Fruit fly (Drosophila melanogaster) whole organism, adult: ENCODE data around the gene TwdlY.

Experiments used
- CG11617 ChIP-seq: fragments of 200-800 bp; sonication (Bioruptor generic); optimal IDR thresholded peaks from 2 replicates; lab custom pipeline; 2017; ENCODE audit warnings: mild to moderate bottlenecking, missing biosample characterization, missing genetic modification reagents, missing genetic modification characterization
- CG12768 ChIP-seq: fragments of 200-800 bp; sonication (Bioruptor generic); optimal IDR thresholded peaks from 2 replicates; lab custom pipeline; 2017; ENCODE audit warnings: missing biosample characterization, missing genetic modification characterization, mild to moderate bottlenecking, moderate library complexity, missing genetic modification reagents
- CG14711 ChIP-seq: fragments of 200-800 bp; sonication (Bioruptor generic); optimal IDR thresholded peaks from 2 replicates; lab custom pipeline; 2018; ENCODE audit warnings: missing biosample characterization, mild to moderate bottlenecking, missing genetic modification characterization, moderate library complexity
- CG1620 ChIP-seq: fragments of 200-800 bp; sonication (Bioruptor generic); optimal IDR thresholded peaks from 2 replicates; lab custom pipeline; 2016; ENCODE audit warnings: missing biosample characterization, missing genetic modification characterization
- CG33017 ChIP-seq: fragments of 200-800 bp; sonication (Bioruptor generic); optimal IDR thresholded peaks from 2 replicates; lab custom pipeline; 2018; ENCODE audit warnings: missing biosample characterization, mild to moderate bottlenecking, missing genetic modification characterization, moderate library complexity
- CG5204 ChIP-seq: fragments of 200-800 bp; sonication (Bioruptor generic); optimal IDR thresholded peaks from 2 replicates; lab custom pipeline; 2016; ENCODE audit warnings: missing biosample characterization, missing genetic modification characterization
- CG7045 ChIP-seq: fragments of 200-800 bp; sonication (Bioruptor generic); optimal IDR thresholded peaks from 2 replicates; lab custom pipeline; 2017; ENCODE audit warnings: missing biosample characterization, mild to moderate bottlenecking, missing genetic modification characterization
- CG7101 ChIP-seq: fragments of 200-800 bp; sonication (Bioruptor generic); optimal IDR thresholded peaks from 2 replicates; lab custom pipeline; 2018; ENCODE audit warnings: missing biosample characterization, mild to moderate bottlenecking, missing genetic modification characterization, moderate library complexity
- Clk ChIP-seq: fragments of 200-800 bp; sonication (Bioruptor generic); optimal IDR thresholded peaks from 2 replicates; lab custom pipeline; 2017; ENCODE audit warnings: missing biosample characterization, missing genetic modification characterization
- Crg-1 ChIP-seq: fragments of 200-800 bp; sonication (Bioruptor generic); optimal IDR thresholded peaks from 2 replicates; lab custom pipeline; 2016; ENCODE audit warnings: missing biosample characterization, missing genetic modification characterization
- Hr96 ChIP-seq: fragments of 200-800 bp; sonication (Bioruptor generic); optimal IDR thresholded peaks from 2 replicates; lab custom pipeline; 2016; ENCODE audit warnings: missing biosample characterization, missing genetic modification characterization
- Mnt ChIP-seq: fragments of 200-800 bp; sonication (Bioruptor generic); optimal IDR thresholded peaks from 2 replicates; lab custom pipeline; 2016; ENCODE audit warnings: missing biosample characterization, mild to moderate bottlenecking, missing genetic modification characterization
- bab1 ChIP-seq: fragments of 200-800 bp; sonication (Bioruptor generic); optimal IDR thresholded peaks from 3 replicates; lab custom pipeline; 2019; ENCODE audit warnings: missing biosample characterization, mild to moderate bottlenecking, missing genetic modification characterization, moderate library complexity
- cic ChIP-seq: fragments of 200-800 bp; sonication (Bioruptor generic); optimal IDR thresholded peaks from 2 replicates; lab custom pipeline; 2017; ENCODE audit warnings: missing biosample characterization, mild to moderate bottlenecking, missing genetic modification characterization, moderate library complexity
- cnc ChIP-seq, 2 experiments: fragments of >200 bp; optimal IDR thresholded peaks; 2 replicates each; lab custom pipeline; 2017
- kay ChIP-seq: fragments of 200-800 bp; sonication (Bioruptor generic); peaks from one replicate; lab custom pipeline; 2016; ENCODE audit warnings: missing biosample characterization, missing genetic modification characterization, borderline replicate concordance
- ovo ChIP-seq: fragments of 200-800 bp; sonication (Bioruptor generic); optimal IDR thresholded peaks from 2 replicates; lab custom pipeline; 2016; ENCODE audit warnings: missing biosample characterization, missing genetic modification characterization
- pad ChIP-seq: fragments of 200-800 bp; sonication (Bioruptor generic); optimal IDR thresholded peaks from 3 replicates; lab custom pipeline; 2017; ENCODE audit warnings: missing biosample characterization, missing genetic modification characterization, mild to moderate bottlenecking, moderate library complexity, missing genetic modification reagents
- tj ChIP-seq: fragments of 200-800 bp; sonication (Bioruptor generic); optimal IDR thresholded peaks from 3 replicates; lab custom pipeline; 2017; ENCODE audit warnings: missing biosample characterization, mild to moderate bottlenecking, missing genetic modification characterization, moderate library complexity
- toe ChIP-seq: fragments of 200-800 bp; sonication (Bioruptor generic); optimal IDR thresholded peaks from 2 replicates; lab custom pipeline; 2016; ENCODE audit warnings: missing biosample characterization, missing genetic modification characterization

Gene TwdlY

dm6 chrX:16734647-16735046 is at the start of gene TwdlY:
TSS of gene TwdlY (plus strand) at chrX:16734947.
- TF ChIP-seq CG11617 (GFP tag; lab: Kevin White, UChicago) (no peak), CG14711 (tag; lab: Kevin White, UChicago) (no peak), CG1620 (no peak), Clk (GFP tag; lab: Kevin White, UChicago) (no peak), CG12768 (GFP tag; lab: Kevin White, UChicago) (no peak), Mnt (GFP tag; lab: Kevin White, UChicago) (no peak), tj (GFP tag; lab: Kevin White, UChicago) (no peak), ovo (GFP tag; lab: Kevin White, UChicago) (no peak), bab1 (GFP tag; lab: Kevin White, UChicago) (no peak), Crg-1 (GFP tag; lab: Kevin White, UChicago) (no peak), CG5204 (GFP tag; lab: Kevin White, UChicago) (no peak), cic (GFP tag; lab: Kevin White, UChicago) (no peak), CG7101 (tag; lab: Kevin White, UChicago) (no peak), toe (GFP tag; lab: Kevin White, UChicago) (no peak), Hr96 (no peak), kay (GFP tag; lab: Kevin White, UChicago) (no peak)

- TF ChIP-seq ovo (GFP tag; lab: Kevin White, UChicago) (no peak), toe (GFP tag; lab: Kevin White, UChicago) (peak; percentile 25), Clk (GFP tag; lab: Kevin White, UChicago) (no peak), Mnt (GFP tag; lab: Kevin White, UChicago) (no peak)
Measured at dm6 chrX:16687400-16688105, 47.2 kb upstream of the TwdlY start.

dm6 chrX:16688106-16688459 is 46.7 kb upstream of the TwdlY start:
- no peak for TF ChIP-seq CG33017 (tag; lab: Kevin White, UChicago)
- TF ChIP-seq CG11617 (GFP tag; lab: Kevin White, UChicago), result no peak
- no peak for TF ChIP-seq kay (GFP tag; lab: Kevin White, UChicago)
- no peak for TF ChIP-seq Crg-1 (GFP tag; lab: Kevin White, UChicago)
- no peak for TF ChIP-seq CG14711 (tag; lab: Kevin White, UChicago)
- no peak for TF ChIP-seq bab1 (GFP tag; lab: Kevin White, UChicago)
- TF ChIP-seq pad (GFP tag; lab: Kevin White, UChicago), result no peak
- no peak for TF ChIP-seq Clk (GFP tag; lab: Kevin White, UChicago)
- no peak for TF ChIP-seq CG7101 (tag; lab: Kevin White, UChicago)
- TF ChIP-seq cnc (optimal IDR thresholded peaks at IDR 0.05; lab: Kevin White, UChicago), result no peak
- TF ChIP-seq Hr96, result no peak
- TF ChIP-seq ovo (GFP tag; lab: Kevin White, UChicago), result no peak
- TF ChIP-seq tj (GFP tag; lab: Kevin White, UChicago), result no peak
- TF ChIP-seq CG7045 (GFP tag; lab: Kevin White, UChicago), result no peak
- TF ChIP-seq toe (GFP tag; lab: Kevin White, UChicago), result no peak
- no peak for TF ChIP-seq cic (GFP tag; lab: Kevin White, UChicago)
- no peak for TF ChIP-seq Mnt (GFP tag; lab: Kevin White, UChicago)
- no peak for TF ChIP-seq CG12768 (GFP tag; lab: Kevin White, UChicago)
- TF ChIP-seq CG5204 (GFP tag; lab: Kevin White, UChicago), result no peak
- TF ChIP-seq CG1620, result no peak

dm6 chrX:16689339-16689738 is 45.4 kb upstream of the TwdlY start:
- TF ChIP-seq CG7045 (GFP tag; lab: Kevin White, UChicago) (no peak), tj (GFP tag; lab: Kevin White, UChicago) (peak; percentile 56)

- TF ChIP-seq cic (GFP tag; lab: Kevin White, UChicago) (no peak), Hr96 (no peak)
Measured at dm6 chrX:16689966-16690365, 44.8 kb upstream of the TwdlY start.

- TF ChIP-seq Hr96, result no peak
- no peak for TF ChIP-seq CG14711 (tag; lab: Kevin White, UChicago)
- no peak for TF ChIP-seq CG7045 (GFP tag; lab: Kevin White, UChicago)
- no peak for TF ChIP-seq kay (GFP tag; lab: Kevin White, UChicago)
Measured at dm6 chrX:16690499-16690898, 44.2 kb upstream of the TwdlY start.

- TF ChIP-seq CG1620, result no peak
- peak; percentile 42 for TF ChIP-seq CG12768 (GFP tag; lab: Kevin White, UChicago)
- peak; percentile 22 for TF ChIP-seq pad (GFP tag; lab: Kevin White, UChicago)
- TF ChIP-seq CG5204 (GFP tag; lab: Kevin White, UChicago), result peak; percentile 54
- TF ChIP-seq kay (GFP tag; lab: Kevin White, UChicago), result no peak
- TF ChIP-seq ovo (GFP tag; lab: Kevin White, UChicago), result no peak
- TF ChIP-seq Clk (GFP tag; lab: Kevin White, UChicago), result peak; percentile 19
- peak; percentile 71 for TF ChIP-seq CG14711 (tag; lab: Kevin White, UChicago)
- TF ChIP-seq cic (GFP tag; lab: Kevin White, UChicago), result no peak
- peak; percentile 61 for TF ChIP-seq CG33017 (tag; lab: Kevin White, UChicago)
- TF ChIP-seq CG11617 (GFP tag; lab: Kevin White, UChicago), result no peak
- peak; percentile 66 for TF ChIP-seq bab1 (GFP tag; lab: Kevin White, UChicago)
- TF ChIP-seq cnc (optimal IDR thresholded peaks at IDR 0.05; lab: Kevin White, UChicago), result no peak
- TF ChIP-seq Mnt (GFP tag; lab: Kevin White, UChicago), result no peak
- peak; percentile 64 for TF ChIP-seq CG7045 (GFP tag; lab: Kevin White, UChicago)
- TF ChIP-seq Crg-1 (GFP tag; lab: Kevin White, UChicago), result no peak
- TF ChIP-seq toe (GFP tag; lab: Kevin White, UChicago), result no peak
- peak; percentile 6 for TF ChIP-seq tj (GFP tag; lab: Kevin White, UChicago)
- no peak for TF ChIP-seq Hr96
- peak; percentile 73 for TF ChIP-seq CG7101 (tag; lab: Kevin White, UChicago)
Measured at dm6 chrX:16691440-16691839, 43.3 kb upstream of the TwdlY start.
